Worm (Caenorhabditis elegans): ENCODE measurements around the gene clec-1.
A peak's percentile ranks its signal among the peaks of the same experiment; 100 is the strongest.

clec-1 gene

DNA sequence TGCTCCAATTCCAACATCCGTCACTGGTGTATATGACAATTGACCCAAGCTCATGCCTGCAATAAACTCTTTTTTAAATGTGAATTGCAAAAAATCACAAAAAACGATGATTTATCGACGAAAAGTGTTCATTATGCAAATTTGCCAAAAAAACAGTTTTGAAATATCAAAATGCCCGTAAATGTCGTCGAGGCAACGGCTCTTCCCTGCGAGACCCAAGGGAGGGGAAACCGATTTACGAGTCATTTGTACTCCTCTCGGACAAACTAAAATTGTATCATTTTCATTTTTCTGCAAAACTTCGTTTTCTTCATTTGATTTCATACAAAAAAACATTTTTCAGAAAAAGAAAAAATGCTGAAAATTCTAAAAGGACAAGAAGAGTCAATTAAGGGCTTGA lies 15.4 kb upstream of the clec-1 start, which contains the start of the genes hmgs-1 and F25B4.4:
Gene hmgs-1, minus strand, starts transcription at position 56 of the 400 bp plus-strand sequence.
Gene F25B4.4, plus strand, starts transcription at position 340 of the 400 bp plus-strand sequence.
- no peak for TF ChIP-seq mec-3 (tag; optimal IDR thresholded peaks at IDR 0.05; ENCODE audit: borderline replicate concordance)
- no peak for TF ChIP-seq F13H6.1 (tag; optimal IDR thresholded peaks at IDR 0.05)
- peak; percentile 29 for TF ChIP-seq unc-55 (GFP tag; optimal IDR thresholded peaks at IDR 0.05)
- TF ChIP-seq eyg-1 (tag; optimal IDR thresholded peaks at IDR 0.05): no peak
- TF ChIP-seq ets-4 (tag; optimal IDR thresholded peaks at IDR 0.05): no peak
- TF ChIP-seq odd-2 (tag; optimal IDR thresholded peaks at IDR 0.05): no peak
- peak; percentile 69 for TF ChIP-seq tbx-2 (tag; optimal IDR thresholded peaks at IDR 0.05)
- TF ChIP-seq zip-5 (tag; optimal IDR thresholded peaks at IDR 0.05): no peak
- peak; percentile 35 for TF ChIP-seq pax-1 (tag; optimal IDR thresholded peaks at IDR 0.05)
- peak; percentile 9 for TF ChIP-seq dmd-4 (tag; optimal IDR thresholded peaks at IDR 0.05; ENCODE audit: borderline replicate concordance)
- TF ChIP-seq ceh-31 (tag; optimal IDR thresholded peaks at IDR 0.05): peak; percentile 77
- TF ChIP-seq npax-4 (tag; optimal IDR thresholded peaks at IDR 0.05): no peak
- TF ChIP-seq elt-2 (tag; optimal IDR thresholded peaks at IDR 0.05): peak; percentile 23
- peak; percentile 13 for TF ChIP-seq hlh-30 (tag; optimal IDR thresholded peaks at IDR 0.05; ENCODE audit: insufficient read depth)
- peak; percentile 9 for TF ChIP-seq K09A11.1 (tag; optimal IDR thresholded peaks at IDR 0.05; ENCODE audit: insufficient read depth)
- TF ChIP-seq pha-2 (tag; optimal IDR thresholded peaks at IDR 0.05): no peak
- TF ChIP-seq rnt-1 (tag; optimal IDR thresholded peaks at IDR 0.05): peak; percentile 69
- TF ChIP-seq nfya-1 (tag; optimal IDR thresholded peaks at IDR 0.05): peak; percentile 81
- TF ChIP-seq fkh-6 (tag; optimal IDR thresholded peaks at IDR 0.05): no peak
- peak; percentile 83 for TF ChIP-seq ceh-18 (tag; optimal IDR thresholded peaks at IDR 0.05)
- peak; percentile 15 for TF ChIP-seq ceh-14 (tag; optimal IDR thresholded peaks at IDR 0.05)
- no peak for TF ChIP-seq lim-6 (tag; optimal IDR thresholded peaks at IDR 0.05)
- no peak for TF ChIP-seq hlh-13 (GFP tag; optimal IDR thresholded peaks at IDR 0.05)
- peak; percentile 13 for TF ChIP-seq ceh-2 (tag; optimal IDR thresholded peaks at IDR 0.05)
- TF ChIP-seq unc-42 (tag; optimal IDR thresholded peaks at IDR 0.05): peak; percentile 83
- no peak for TF ChIP-seq ceh-24 (tag; optimal IDR thresholded peaks at IDR 0.05)
- TF ChIP-seq fkh-10 (GFP tag; optimal IDR thresholded peaks at IDR 0.05): no peak
- peak; percentile 41 for TF ChIP-seq unc-86 (tag; optimal IDR thresholded peaks at IDR 0.05)
- no peak for TF ChIP-seq ttx-3 (tag; optimal IDR thresholded peaks at IDR 0.05)
- no peak for TF ChIP-seq ceh-9 (tag; optimal IDR thresholded peaks at IDR 0.05)
- TF ChIP-seq sox-4 (tag; optimal IDR thresholded peaks at IDR 0.05): no peak
- no peak for TF ChIP-seq madf-2 (tag; optimal IDR thresholded peaks at IDR 0.05)
- TF ChIP-seq ceh-22 (tag; optimal IDR thresholded peaks at IDR 0.05): no peak
- TF ChIP-seq C38D4.7 (GFP tag; optimal IDR thresholded peaks at IDR 0.05): no peak
- TF ChIP-seq lin-11 (tag; optimal IDR thresholded peaks at IDR 0.05): no peak
- TF ChIP-seq ceh-34 (tag; optimal IDR thresholded peaks at IDR 0.05): peak; percentile 25
- TF ChIP-seq sdc-2 (tag; optimal IDR thresholded peaks at IDR 0.05): no peak
- no peak for TF ChIP-seq syd-9 (tag; optimal IDR thresholded peaks at IDR 0.05)
- TF ChIP-seq K02D7.2 (tag; optimal IDR thresholded peaks at IDR 0.05): no peak
- TF ChIP-seq hlh-6 (tag; optimal IDR thresholded peaks at IDR 0.05): no peak
- peak; percentile 56 for TF ChIP-seq ref-2 (tag; optimal IDR thresholded peaks at IDR 0.05)
- TF ChIP-seq unc-3 (GFP tag; conservative IDR thresholded peaks at IDR 0.05): no peak
- no peak for TF ChIP-seq unc-3 (tag; optimal IDR thresholded peaks at IDR 0.05)
- no peak for TF ChIP-seq ceh-48 (tag; optimal IDR thresholded peaks at IDR 0.05)
- TF ChIP-seq hlh-8 (tag; optimal IDR thresholded peaks at IDR 0.05): no peak
- TF ChIP-seq dve-1 (tag; optimal IDR thresholded peaks at IDR 0.05): peak; percentile 59
- no peak for TF ChIP-seq T23F11.4 (GFP tag; optimal IDR thresholded peaks at IDR 0.05)
